Worm (Caenorhabditis elegans): ENCODE data around the gene fil-1.

- TF ChIP-seq flt-1 (GFP tag; IDR thresholded peaks at IDR 0.05): no peak
- TF ChIP-seq B0310.2 (tag; optimal IDR thresholded peaks at IDR 0.05): no peak
- no peak for TF ChIP-seq ama-1 (optimal IDR thresholded peaks at IDR 0.05)
- no peak for TF ChIP-seq hmg-4 (GFP tag; optimal IDR thresholded peaks at IDR 0.05)
- no peak for TF ChIP-seq ceh-36 (tag; optimal IDR thresholded peaks at IDR 0.05)
- TF ChIP-seq hmbx-1 (tag; optimal IDR thresholded peaks at IDR 0.05): no peak
- no peak for TF ChIP-seq ets-7 (tag; optimal IDR thresholded peaks at IDR 0.05)
- TF ChIP-seq tra-4 (tag; optimal IDR thresholded peaks at IDR 0.05): no peak
- no peak for TF ChIP-seq ceh-13 (GFP tag; optimal IDR thresholded peaks at IDR 0.05)
These were observed 27.1 kb downstream of the fil-1 start, which contains the start of gene F14H8.5 for ce11 chrV:15020732-15021131.

Data from whole organism, early embryonic.